Worm (Caenorhabditis elegans): ENCODE results near the gene snx-1.

snx-1 gene

ce11 chrX:1111603-1112002, 17.2 kb upstream of the snx-1 start, which contains the start of gene C05D9.3:
Gene C05D9.3, plus strand, starts transcription at chrX:1111903.
- no peak for TF ChIP-seq lin-15B (tag; optimal IDR thresholded peaks at IDR 0.05)
- no peak for TF ChIP-seq Y116A8C.19 (tag; optimal IDR thresholded peaks at IDR 0.05; ENCODE audit: borderline replicate concordance)
- TF ChIP-seq efl-3 (GFP tag; optimal IDR thresholded peaks at IDR 0.05) = no peak
- TF ChIP-seq lin-39 (tag; optimal IDR thresholded peaks at IDR 0.05) = no peak
- no peak for TF ChIP-seq tbx-2 (tag; optimal IDR thresholded peaks at IDR 0.05)
- no peak for TF ChIP-seq mep-1 (tag; optimal IDR thresholded peaks at IDR 0.05)
- TF ChIP-seq fkh-4 (tag; optimal IDR thresholded peaks at IDR 0.05; ENCODE audit: borderline replicate concordance) = no peak

- TF ChIP-seq C04F5.9 (tag; optimal IDR thresholded peaks at IDR 0.05) = no peak
- no peak for TF ChIP-seq ces-1 (GFP tag; optimal IDR thresholded peaks at IDR 0.05)
- TF ChIP-seq efl-3 (GFP tag; optimal IDR thresholded peaks at IDR 0.05) = no peak
- TF ChIP-seq aly-2 (tag; optimal IDR thresholded peaks at IDR 0.05) = no peak
- TF ChIP-seq ceh-90 (tag; optimal IDR thresholded peaks at IDR 0.05) = no peak
- TF ChIP-seq nhr-71 (tag; optimal IDR thresholded peaks at IDR 0.05) = no peak
- no peak for TF ChIP-seq ztf-11 (tag; optimal IDR thresholded peaks at IDR 0.05)
- no peak for TF ChIP-seq alr-1 (tag; optimal IDR thresholded peaks at IDR 0.05; ENCODE audit: borderline replicate concordance)
- no peak for TF ChIP-seq efl-1 (optimal IDR thresholded peaks at IDR 0.05)
- TF ChIP-seq efl-1 (GFP tag; optimal IDR thresholded peaks at IDR 0.05 in 1 of 2) = no peak
- no peak for TF ChIP-seq blmp-1 (tag; optimal IDR thresholded peaks at IDR 0.05)
- no peak for TF ChIP-seq hlh-17 (GFP tag; optimal IDR thresholded peaks at IDR 0.05; ENCODE audit: borderline replicate concordance)
- no peak for TF ChIP-seq lsy-2 (tag; optimal IDR thresholded peaks at IDR 0.05)
- no peak for TF ChIP-seq nhr-11 (tag; optimal IDR thresholded peaks at IDR 0.05)
- no peak for TF ChIP-seq elt-3 (tag; optimal IDR thresholded peaks at IDR 0.05)
- TF ChIP-seq unc-62 (GFP tag; optimal IDR thresholded peaks at IDR 0.05) = no peak
- TF ChIP-seq Y116A8C.19 (tag; optimal IDR thresholded peaks at IDR 0.05; ENCODE audit: borderline replicate concordance) = no peak
Measured at ce11 chrX:1115207-1115606, 13.6 kb upstream of the snx-1 start.

DNA sequence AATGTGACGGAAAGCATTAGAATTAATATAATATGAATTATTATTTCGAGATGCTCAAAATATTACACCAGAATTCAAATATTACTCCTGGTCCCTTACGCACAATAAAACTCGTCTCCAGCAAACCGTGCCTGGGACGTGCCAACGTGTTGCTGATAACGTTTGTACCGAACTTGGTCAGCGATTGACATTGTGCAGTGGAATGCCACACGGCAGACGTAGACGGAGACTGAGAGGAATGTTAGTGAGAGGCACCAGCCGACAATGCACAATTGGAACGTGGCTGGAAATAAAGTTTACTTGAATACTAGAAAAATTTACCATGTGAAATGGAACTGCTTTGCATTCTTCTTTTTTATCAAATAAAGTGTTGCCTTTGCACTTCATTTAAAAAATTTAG, 11.5 kb upstream of the snx-1 start:
- TF ChIP-seq efl-1 (optimal IDR thresholded peaks at IDR 0.05) = no peak
- TF ChIP-seq efl-1 (GFP tag; optimal IDR thresholded peaks at IDR 0.05 in 1 of 2) = peak in 1 of 2 experiments; percentile 39
- no peak for TF ChIP-seq nhr-47 (tag; optimal IDR thresholded peaks at IDR 0.05)

DNA sequence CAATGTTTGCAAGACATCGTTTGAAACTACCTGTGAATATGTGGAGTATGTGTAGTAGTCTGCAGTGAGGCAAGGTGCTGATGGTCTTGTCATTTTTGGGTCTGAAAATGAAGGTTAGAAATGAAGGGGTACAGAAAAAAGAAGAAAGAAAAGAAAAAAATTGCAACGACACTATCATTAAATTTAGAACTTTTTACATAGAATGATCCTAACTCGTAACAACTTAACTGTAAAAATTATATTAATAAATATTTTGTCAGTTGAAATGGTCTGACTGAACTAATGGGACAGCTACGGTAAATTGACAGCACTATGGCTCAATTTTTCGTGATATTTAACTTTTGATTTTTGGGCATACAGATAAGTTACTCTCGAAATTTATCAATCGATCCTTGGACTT, 9.5 kb upstream of the snx-1 start, which contains the start of gene C05D9.7:
Gene C05D9.7 (minus strand): TSS at position 101 of the 400 bp plus-strand sequence.
- no peak for TF ChIP-seq jun-1 (tag; optimal IDR thresholded peaks at IDR 0.05)
- TF ChIP-seq unc-98 (GFP tag; IDR thresholded peaks at IDR 0.05) = no peak
- no peak for TF ChIP-seq ets-5 (GFP tag; IDR thresholded peaks at IDR 0.05)
- TF ChIP-seq xbp-1 (tag; optimal IDR thresholded peaks at IDR 0.05) = no peak
- TF ChIP-seq ceh-82 (tag; optimal IDR thresholded peaks at IDR 0.05) = no peak
- TF ChIP-seq lin-35 (GFP tag; optimal IDR thresholded peaks at IDR 0.05) = no peak
- TF ChIP-seq egl-27 (tag; optimal IDR thresholded peaks at IDR 0.05) = no peak
- TF ChIP-seq alr-1 (tag; optimal IDR thresholded peaks at IDR 0.05; ENCODE audit: borderline replicate concordance) = no peak
- no peak for TF ChIP-seq aly-2 (tag; optimal IDR thresholded peaks at IDR 0.05)
- TF ChIP-seq ztf-11 (tag; optimal IDR thresholded peaks at IDR 0.05) = no peak
- TF ChIP-seq sptf-1 (tag; optimal IDR thresholded peaks at IDR 0.05) = no peak
- TF ChIP-seq ceh-63 (GFP tag; optimal IDR thresholded peaks at IDR 0.05) = no peak
- TF ChIP-seq ama-1 (optimal IDR thresholded peaks at IDR 0.05) = no peak
- no peak for TF ChIP-seq mef-2 (tag; optimal IDR thresholded peaks at IDR 0.05)
- no peak for TF ChIP-seq snpc-4 (tag; optimal IDR thresholded peaks at IDR 0.05)

ce11 chrX:1120326-1120725, 8.5 kb upstream of the snx-1 start:
- TF ChIP-seq nhr-19 (GFP tag; conservative IDR thresholded peaks at IDR 0.05) (0 out of 2 replicates have a peak, but pooled peaks have one; percentile 13), zip-4 (GFP tag; optimal IDR thresholded peaks at IDR 0.05) (no peak), fos-1 (tag; optimal IDR thresholded peaks at IDR 0.05) (no peak), dsc-1 (tag; optimal IDR thresholded peaks at IDR 0.05) (peak; percentile 17), C34B4.2 (tag; optimal IDR thresholded peaks at IDR 0.05) (no peak), pag-3 (tag; optimal IDR thresholded peaks at IDR 0.05; ENCODE audit: borderline replicate concordance, insufficient read depth) (no peak), snu-23 (GFP tag; optimal IDR thresholded peaks at IDR 0.05) (peak; percentile 15), unc-86 (tag; optimal IDR thresholded peaks at IDR 0.05) (peak; percentile 67), ceh-63 (GFP tag; optimal IDR thresholded peaks at IDR 0.05) (no peak), nhr-47 (tag; optimal IDR thresholded peaks at IDR 0.05) (no peak), elt-2 (tag; optimal IDR thresholded peaks at IDR 0.05) (no peak), lsy-2 (tag; optimal IDR thresholded peaks at IDR 0.05) (peak; percentile 14 to 28), nhr-71 (tag; optimal IDR thresholded peaks at IDR 0.05) (peak; percentile 43), skn-1 (tag; optimal IDR thresholded peaks at IDR 0.05) (peak; percentile 38), hpl-2 (GFP tag; optimal IDR thresholded peaks at IDR 0.05) (no peak)
